Worm (Caenorhabditis elegans) whole organism, L3 larva: ENCODE data around the gene ZK856.4.

Experiments used
- R02D3.7 ChIP-seq: fragments of 150-350 bp; optimal IDR thresholded peaks from 2 replicates; lab custom pipeline; 2014; ENCODE audit warnings: missing biosample characterization, missing genetic modification characterization
- fkh-10 ChIP-seq: sonication (generic microtip); optimal IDR thresholded peaks from 2 replicates; lab custom pipeline; 2017; ENCODE audit warnings: missing biosample characterization, missing genetic modification reagents, missing genetic modification characterization

DNA sequence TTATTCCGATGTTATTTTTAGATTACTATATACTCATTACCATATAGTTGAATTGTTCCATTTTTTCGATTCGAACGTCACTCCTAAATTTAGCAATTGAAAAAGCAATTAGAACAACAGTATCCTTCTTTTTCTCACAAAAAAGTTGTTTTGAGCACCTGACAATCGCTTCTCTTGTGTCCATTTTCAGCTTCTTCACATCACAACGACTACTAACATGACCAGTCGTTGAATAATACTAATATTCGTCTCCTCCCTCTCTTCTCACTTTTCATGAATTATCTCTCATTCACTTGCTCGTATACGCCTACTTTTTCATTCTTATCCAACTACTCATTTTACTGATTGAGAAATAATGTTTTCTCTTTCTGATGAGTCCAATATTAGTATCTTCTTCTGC is 33.6 kb downstream of the ZK856.4 start, which contains the start of gene ZK856.14:
- TF ChIP-seq fkh-10 (GFP tag; lab: Kevin White, UChicago) (no peak), R02D3.7 (no peak)
